Fruit fly (Drosophila melanogaster): ENCODE measurements around the gene CG3706.
A peak's percentile ranks its signal among the peaks of the same experiment; 100 is the strongest.

DNA sequence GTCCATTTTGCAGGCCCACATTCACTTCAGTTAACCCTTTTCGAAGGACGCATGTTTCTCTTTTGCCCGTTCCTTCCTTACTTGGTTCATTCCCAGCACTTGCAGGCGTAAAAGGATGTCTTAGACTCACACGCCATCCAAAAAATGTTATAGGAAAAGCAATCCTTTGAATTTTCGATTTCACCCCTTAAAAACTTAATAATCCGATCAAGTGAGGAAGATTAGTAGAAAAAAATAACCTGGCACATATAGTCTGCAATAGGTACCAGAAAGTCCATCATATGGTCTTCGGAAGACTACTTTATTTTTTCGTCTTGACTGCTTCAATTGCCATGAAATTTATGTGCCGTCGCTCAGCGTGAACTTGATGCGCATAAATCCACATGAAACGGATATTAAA, 10.9 kb downstream of the CG3706 start:
- TF ChIP-seq CG13424 (tag; optimal IDR thresholded peaks at IDR 0.05) (peak; percentile 2), Eip74EF (GFP tag; optimal IDR thresholded peaks at IDR 0.05) (no peak)

Data from whole organism, embryonic.